Fruit fly (Drosophila melanogaster): Measurements from ENCODE around the gene para.
A peak's percentile ranks its signal among the peaks of the same experiment; 100 is the strongest.

The para gene

dm6 chrX:16414451-16415368, 118.2 kb downstream of the para start, which contains the start of gene Traf-like (continued):
- TF ChIP-seq Side (GFP tag; optimal IDR thresholded peaks at IDR 0.05) (no peak), lab (GFP tag; optimal IDR thresholded peaks at IDR 0.05) (peak; percentile 45), Sry-β (GFP tag; optimal IDR thresholded peaks at IDR 0.05) (no peak), br (optimal IDR thresholded peaks at IDR 0.05) (no peak), salm (tag; optimal IDR thresholded peaks at IDR 0.05) (no peak), CG15011 (GFP tag; optimal IDR thresholded peaks at IDR 0.05) (no peak), sob (GFP tag; IDR thresholded peaks at IDR 0.05) (no peak), crc (GFP tag; optimal IDR thresholded peaks at IDR 0.05) (no peak), Mes4 (GFP tag; optimal IDR thresholded peaks at IDR 0.05) (no peak), GATAe (GFP tag; conservative IDR thresholded peaks at IDR 0.05) (no peak), Hr78 (GFP tag; optimal IDR thresholded peaks at IDR 0.05) (no peak), tll (GFP tag; optimal IDR thresholded peaks at IDR 0.05) (no peak), ewg (GFP tag; optimal IDR thresholded peaks at IDR 0.05) (no peak), CG8388 (GFP tag; optimal IDR thresholded peaks at IDR 0.05) (peak; percentile 1), CG8290 (GFP tag; optimal IDR thresholded peaks at IDR 0.05) (no peak), CG8290 (tag; optimal IDR thresholded peaks at IDR 0.05) (no peak), CG18262 (tag; optimal IDR thresholded peaks at IDR 0.05) (peak; percentile 12), chn (GFP tag; optimal IDR thresholded peaks at IDR 0.05) (no peak), CG12391 (tag; optimal IDR thresholded peaks at IDR 0.05) (peak; percentile 38), CG4404 (GFP tag; IDR thresholded peaks at IDR 0.05) (no peak), Elba2 (GFP tag; optimal IDR thresholded peaks at IDR 0.05) (no peak), CG33557 (GFP tag; optimal IDR thresholded peaks at IDR 0.05) (no peak), tx (GFP tag; optimal IDR thresholded peaks at IDR 0.05) (no peak), CG16863 (GFP tag; optimal IDR thresholded peaks at IDR 0.05) (no peak), pnt (GFP tag; optimal IDR thresholded peaks at IDR 0.05) (no peak), CG34224 (GFP tag; IDR thresholded peaks at IDR 0.05; ENCODE audit: partially characterized antibody) (no peak), H15 (GFP tag; IDR thresholded peaks at IDR 0.05) (no peak), CG9817 (tag; optimal IDR thresholded peaks at IDR 0.05) (peak; percentile 5), CG17328 (GFP tag; IDR thresholded peaks at IDR 0.05) (peak; percentile 11; the same call in 1 of the 2 replicates), Drgx (GFP tag; IDR thresholded peaks at IDR 0.05) (no peak), Vsx1 (GFP tag; optimal IDR thresholded peaks at IDR 0.05) (no peak), unpg (GFP tag; optimal IDR thresholded peaks at IDR 0.05) (no peak), CG3065 (GFP tag; optimal IDR thresholded peaks at IDR 0.05) (no peak), CG17385 (GFP tag; optimal IDR thresholded peaks at IDR 0.05) (peak; percentile 9), kni (GFP tag; optimal IDR thresholded peaks at IDR 0.05) (no peak), nmo (GFP tag; optimal IDR thresholded peaks at IDR 0.05) (peak; percentile 34), CG1792 (GFP tag; optimal IDR thresholded peaks at IDR 0.05) (no peak), cato (GFP tag; optimal IDR thresholded peaks at IDR 0.05; ENCODE audit: borderline replicate concordance) (no peak), CG12659 (GFP tag; optimal IDR thresholded peaks at IDR 0.05) (no peak), CG17359 (tag; optimal IDR thresholded peaks at IDR 0.05) (peak; percentile 49), dysf (GFP tag; IDR thresholded peaks at IDR 0.05) (0 out of 3 replicates have a peak, but pooled peaks have one; percentile 17), dan (GFP tag; IDR thresholded peaks at IDR 0.05) (no peak), sr (GFP tag; IDR thresholded peaks at IDR 0.05) (no peak), exex (tag; optimal IDR thresholded peaks at IDR 0.05) (peak; percentile 64), CG16813 (GFP tag; IDR thresholded peaks at IDR 0.05; ENCODE audit: partially characterized antibody) (no peak), Fer1 (GFP tag; optimal IDR thresholded peaks at IDR 0.05) (no peak), grau (tag; optimal IDR thresholded peaks at IDR 0.05) (peak; percentile 14), CG32767 (GFP tag; IDR thresholded peaks at IDR 0.05) (no peak), CG11456 (GFP tag; IDR thresholded peaks at IDR 0.05) (no peak)

Data from whole organism, embryonic.